Fruit fly (Drosophila melanogaster): ENCODE data around the gene Sf3a2.

The Sf3a2 gene

DNA sequence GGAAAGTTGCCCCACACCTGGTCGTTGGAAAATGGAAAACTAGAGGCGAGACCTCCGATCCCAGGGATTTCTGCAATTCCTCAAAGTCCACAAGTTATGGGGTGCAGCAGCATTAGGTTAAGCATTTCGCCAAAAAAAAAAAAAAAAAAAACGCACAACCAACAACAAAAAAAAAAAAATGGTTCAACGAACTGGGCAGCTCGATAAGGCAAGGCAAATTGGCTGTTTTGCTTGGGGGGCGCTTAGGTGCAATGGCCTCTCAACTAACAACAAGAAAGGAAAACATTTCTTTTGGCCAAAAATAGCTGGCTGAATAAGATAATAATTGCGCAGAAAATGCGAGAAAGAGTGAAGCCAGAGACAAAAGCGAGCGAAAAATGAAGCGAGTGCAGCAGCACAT, 13.7 kb downstream of the Sf3a2 start:
- TF ChIP-seq noc (tag; optimal IDR thresholded peaks at IDR 0.05): no peak

- no peak for TF ChIP-seq noc (tag; optimal IDR thresholded peaks at IDR 0.05)
These were observed 14.2 kb downstream of the Sf3a2 start for dm6 chr3L:12799431-12800147.

dm6 chr3L:12798795-12799311, 15.0 kb downstream of the Sf3a2 start:
- TF ChIP-seq noc (tag; optimal IDR thresholded peaks at IDR 0.05): no peak

- TF ChIP-seq noc (tag; optimal IDR thresholded peaks at IDR 0.05): no peak
These were observed 17.7 kb downstream of the Sf3a2 start for dm6 chr3L:12796077-12796641.

DNA sequence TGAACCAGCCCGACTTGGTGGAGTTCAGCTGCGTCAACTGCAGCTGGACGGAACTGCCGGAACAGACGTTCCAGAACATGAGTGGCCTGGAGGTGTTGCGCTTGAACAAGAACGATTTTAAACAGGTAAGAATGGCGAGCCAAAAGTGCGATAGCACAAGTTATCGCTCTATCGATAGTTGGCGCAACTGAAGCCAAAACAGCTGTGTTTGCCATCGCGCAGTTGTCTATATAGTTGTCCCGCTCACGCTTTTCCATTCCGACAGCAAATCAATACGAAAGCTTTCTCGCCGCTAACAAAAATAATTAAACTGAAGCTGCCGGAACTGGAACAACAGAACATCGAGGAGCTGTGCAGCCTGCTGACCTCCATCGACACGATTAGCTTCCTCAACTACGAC, 19.3 kb downstream of the Sf3a2 start:
- no peak for TF ChIP-seq noc (tag; optimal IDR thresholded peaks at IDR 0.05)

DNA sequence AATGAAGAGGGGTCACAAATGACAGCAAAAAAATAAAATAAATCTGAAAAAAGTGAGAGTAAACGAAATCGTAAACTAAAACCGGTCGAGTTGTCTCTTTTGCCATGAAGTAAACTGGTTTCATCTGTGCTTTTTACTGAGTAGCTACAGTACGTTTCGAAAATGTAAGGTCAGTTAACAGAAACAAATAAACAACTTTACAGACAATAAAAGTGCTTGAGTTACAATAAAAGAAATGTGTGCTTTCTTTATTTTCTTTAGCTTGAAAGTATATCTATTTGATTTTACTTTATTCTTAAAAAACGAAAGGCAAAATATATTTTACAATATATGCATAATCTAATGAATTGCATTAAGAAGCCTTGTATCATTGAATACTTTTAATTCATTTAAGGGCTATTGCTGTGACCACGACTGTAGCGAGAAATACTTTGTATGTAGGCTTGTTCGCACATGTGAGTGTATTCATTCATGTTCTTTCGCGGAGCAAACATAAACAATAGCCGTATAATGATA, 20.8 kb downstream of the Sf3a2 start:
- TF ChIP-seq noc (tag; optimal IDR thresholded peaks at IDR 0.05): peak; percentile 84

dm6 chr3L:12791679-12792229, 22.1 kb downstream of the Sf3a2 start:
- peak; percentile 25 for TF ChIP-seq noc (tag; optimal IDR thresholded peaks at IDR 0.05)

DNA sequence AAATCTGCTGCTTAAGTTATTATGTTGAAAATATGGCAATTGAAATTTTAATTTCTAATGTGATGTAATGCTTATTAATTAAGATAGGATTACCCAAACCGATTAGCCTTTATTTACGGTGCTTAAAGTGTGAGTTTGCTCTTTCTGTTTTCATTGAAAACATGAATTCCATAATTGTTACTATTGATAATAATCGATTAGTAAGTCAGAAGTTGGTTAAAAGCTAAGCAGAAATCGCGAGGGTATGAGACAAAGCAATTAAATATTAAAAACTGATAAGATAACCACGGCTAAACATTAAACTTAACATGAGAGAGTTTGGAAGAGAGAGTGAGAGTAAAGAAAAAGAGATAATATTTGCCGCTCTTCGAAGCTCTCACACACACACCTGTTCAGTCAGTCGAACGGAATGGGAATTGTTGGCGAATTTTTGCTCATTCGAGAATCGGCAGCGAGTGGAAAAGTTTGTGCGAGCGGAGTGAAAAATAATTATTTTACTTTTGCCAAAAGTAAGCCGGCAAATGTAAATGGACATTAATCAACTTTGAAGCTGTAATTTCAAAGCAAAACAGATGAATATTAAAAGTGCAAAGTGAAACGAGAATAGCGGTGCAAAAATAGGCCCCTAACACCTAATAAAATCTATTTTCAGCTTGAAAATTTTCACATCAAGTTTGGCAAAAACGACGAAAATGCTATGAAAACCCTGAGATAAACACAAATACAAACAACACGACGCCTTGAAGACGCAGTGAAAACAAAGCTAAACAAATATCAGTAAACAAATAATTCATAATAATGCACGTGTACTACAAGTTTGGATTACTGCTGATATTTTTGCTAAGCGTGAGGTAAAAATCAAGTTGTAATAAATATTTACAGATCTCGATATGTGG, 22.8 kb downstream of the Sf3a2 start:
- TF ChIP-seq noc (tag; optimal IDR thresholded peaks at IDR 0.05): no peak

dm6 chr3L:12789875-12790373, 23.9 kb downstream of the Sf3a2 start, which contains the start of gene CG42709:
Gene CG42709 (plus strand): TSS chr3L:12790192.
- TF ChIP-seq noc (tag; optimal IDR thresholded peaks at IDR 0.05): no peak

- TF ChIP-seq noc (tag; optimal IDR thresholded peaks at IDR 0.05): no peak
These were observed 32.8 kb downstream of the Sf3a2 start, which contains the start of the genes CG10969 and CG17666 for dm6 chr3L:12780997-12781396. Gene CG10969 (minus strand): TSS chr3L:12781097. Gene CG17666 (plus strand): TSS chr3L:12781325.

dm6 chr3L:12778616-12779015, 35.2 kb downstream of the Sf3a2 start, which contains the start of gene CG32106:
Gene CG32106 (minus strand): TSS chr3L:12778716.
- no peak for TF ChIP-seq noc (tag; optimal IDR thresholded peaks at IDR 0.05)

DNA sequence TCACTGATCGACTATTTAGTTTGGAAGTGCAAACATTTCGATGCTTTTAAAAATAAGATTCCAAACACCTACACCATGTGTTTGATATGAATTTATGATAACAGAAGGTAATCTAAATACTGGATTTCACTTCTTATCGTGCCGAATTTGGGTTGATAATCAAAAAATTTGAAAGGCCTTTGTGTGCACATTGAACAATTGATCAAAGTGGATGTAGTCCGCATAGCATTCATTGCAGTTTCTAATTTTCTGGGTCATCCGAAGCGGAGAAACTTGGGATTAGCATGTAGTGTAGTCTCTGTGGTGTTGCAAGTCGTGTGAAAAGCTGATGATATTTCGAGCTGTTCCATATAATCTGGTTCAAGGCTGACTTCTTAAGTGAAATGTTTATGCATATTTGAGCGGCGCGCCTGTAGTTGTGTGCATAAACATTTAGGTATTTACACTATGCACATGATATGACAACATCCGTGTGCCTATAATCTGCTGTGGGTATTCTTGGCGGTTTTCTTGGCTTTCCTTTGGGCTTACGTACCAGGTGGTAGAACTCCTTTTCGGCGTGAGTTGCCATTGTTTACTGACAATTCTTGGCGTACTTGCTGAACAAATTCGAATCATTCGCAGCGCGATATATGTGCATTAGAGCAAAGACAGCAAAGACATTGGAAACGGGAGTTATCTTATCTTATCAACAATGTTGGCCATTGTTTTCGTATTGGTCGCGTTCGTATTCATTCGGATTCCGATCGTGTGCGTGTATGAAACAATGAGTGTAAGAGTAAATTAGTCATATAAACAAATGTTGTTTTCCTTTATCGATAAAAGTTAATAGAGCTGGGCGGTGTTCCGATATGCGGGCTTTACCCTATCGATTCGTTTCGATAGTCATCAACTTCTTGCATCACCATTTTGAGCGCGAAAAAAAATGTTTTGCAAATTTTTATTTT, 40.8 kb downstream of the Sf3a2 start, which contains the start of gene Hip1:
Gene Hip1 (minus strand): TSS at position 834 of the 947 bp plus-strand sequence.
- TF ChIP-seq noc (tag; optimal IDR thresholded peaks at IDR 0.05): no peak

Data from whole organism, larva.